Fruit fly (Drosophila melanogaster) whole organism, larva: ENCODE data around the gene Ude.

Experiments used
- noc ChIP-seq: fragments of 200-800 bp; sonication (Bioruptor generic); optimal IDR thresholded peaks from 3 replicates; lab custom pipeline; 2019; ENCODE audit warnings: missing biosample characterization, mild to moderate bottlenecking, missing genetic modification characterization, moderate library complexity

The Ude gene

dm6 chr3R:24799503-24799902 is at the start of gene Ude:
Ude (minus strand) TSS chr3R:24799668.
- TF ChIP-seq noc (tag; lab: Kevin White, UChicago), result no peak

- TF ChIP-seq noc (tag; lab: Kevin White, UChicago), result no peak
Measured at dm6 chr3R:24845952-24846848, 46.7 kb upstream of the Ude start.

dm6 chr3R:24845148-24845547 is 45.7 kb upstream of the Ude start:
- TF ChIP-seq noc (tag; lab: Kevin White, UChicago), result peak; percentile 56

- TF ChIP-seq noc (tag; lab: Kevin White, UChicago), result no peak
Measured at dm6 chr3R:24841635-24842034, 42.2 kb upstream of the Ude start, which contains the start of gene Esp. Esp (plus strand) TSS chr3R:24841935.

DNA sequence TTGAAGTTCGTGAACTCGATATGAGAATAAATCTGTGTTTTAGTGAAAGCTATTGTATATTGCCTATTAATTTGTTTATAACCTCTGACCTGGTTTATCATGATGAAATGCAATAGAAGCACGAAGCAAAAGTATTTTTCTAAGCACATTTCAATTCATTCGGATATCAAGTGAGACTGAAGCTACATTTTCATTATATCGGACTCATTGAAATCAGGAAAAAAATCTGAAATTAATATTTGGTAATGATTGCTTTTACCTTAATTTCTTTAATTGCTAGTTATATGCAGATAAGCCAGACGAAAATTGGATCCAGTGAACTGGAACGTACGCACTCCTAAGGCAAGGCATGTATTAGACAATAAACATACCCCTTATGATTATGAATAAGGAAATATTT is 41.6 kb upstream of the Ude start, which contains the start of gene CG33658:
Gene CG33658, minus strand, starts transcription at position 101 of the 400 bp plus-strand sequence.
- TF ChIP-seq noc (tag; lab: Kevin White, UChicago), result no peak

dm6 chr3R:24833652-24834051 is 34.2 kb upstream of the Ude start, which contains the start of gene sosie:
sosie (plus strand) TSS chr3R:24833952.
- TF ChIP-seq noc (tag; lab: Kevin White, UChicago), result no peak

DNA sequence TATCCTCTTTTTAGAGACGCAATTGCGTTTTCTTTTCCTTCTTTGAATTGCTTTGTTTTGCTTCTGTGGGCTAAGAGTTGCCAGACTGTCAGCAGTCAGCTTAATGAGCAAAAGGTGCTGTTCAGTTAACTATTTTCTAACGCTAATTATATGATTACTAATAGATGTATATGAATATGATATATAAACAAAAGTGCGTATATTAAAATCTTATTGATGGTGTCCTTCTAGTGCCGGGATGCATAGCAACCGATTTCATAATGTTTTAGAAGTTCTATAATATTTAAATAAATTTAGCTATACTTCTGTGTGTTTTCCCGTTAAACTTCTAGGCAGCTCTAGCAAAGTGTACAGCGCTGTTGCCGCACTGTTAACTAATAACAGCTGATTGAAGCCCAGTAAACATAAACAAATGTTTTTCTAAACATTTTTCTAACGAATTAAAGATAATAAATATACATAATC is 30.5 kb upstream of the Ude start, which contains the start of the genes Kaz and CG43273:
Gene Kaz, minus strand, starts transcription at position 73 of the 465 bp plus-strand sequence.
Gene CG43273, plus strand, starts transcription at position 415 of the 465 bp plus-strand sequence.
- no peak for TF ChIP-seq noc (tag; lab: Kevin White, UChicago)

DNA sequence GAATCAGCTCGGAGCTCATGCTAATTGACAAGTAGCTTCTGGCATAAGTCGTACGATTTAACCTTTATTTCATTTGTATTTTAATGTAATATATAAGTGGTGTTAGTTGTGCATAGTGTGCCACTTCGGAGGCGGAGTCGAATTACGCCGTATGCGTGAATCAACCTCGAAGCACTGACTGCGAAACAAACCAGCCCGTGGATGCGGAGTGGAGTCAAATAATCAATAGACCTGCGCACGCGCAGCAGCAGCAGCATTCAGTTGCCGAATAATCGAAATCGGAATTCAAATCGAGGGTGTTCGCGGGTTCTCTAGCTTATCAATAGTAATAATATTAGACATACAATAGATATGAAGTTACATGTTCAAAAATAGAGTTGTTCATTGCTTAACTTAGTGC is 28.8 kb upstream of the Ude start, which contains the start of gene RabX4:
Gene RabX4, minus strand, starts transcription at position 176 of the 400 bp plus-strand sequence.
- no peak for TF ChIP-seq noc (tag; lab: Kevin White, UChicago)

DNA sequence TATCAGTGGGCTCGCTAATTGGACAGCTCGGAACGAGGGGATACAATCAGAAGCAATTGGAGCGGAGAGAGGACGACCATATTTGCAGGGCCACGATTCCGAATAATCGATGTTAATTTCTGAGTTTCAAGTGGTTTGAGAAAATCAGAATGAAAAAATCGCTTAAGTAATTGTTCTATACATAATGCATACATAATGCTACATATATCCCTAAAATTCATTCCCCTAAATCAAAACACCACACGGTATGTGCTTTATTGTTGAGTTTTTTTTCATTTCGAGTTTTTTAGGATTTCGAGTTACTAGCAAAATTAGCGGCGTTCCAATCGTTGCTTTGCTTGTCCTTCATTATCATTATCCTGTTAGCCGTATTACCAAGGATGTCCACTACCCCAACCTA is 26.1 kb upstream of the Ude start, which contains the start of gene niki:
Gene niki, minus strand, starts transcription at position 101 of the 400 bp plus-strand sequence.
- no peak for TF ChIP-seq noc (tag; lab: Kevin White, UChicago)

- no peak for TF ChIP-seq noc (tag; lab: Kevin White, UChicago)
Measured at dm6 chr3R:24823061-24823460, 23.6 kb upstream of the Ude start.

- no peak for TF ChIP-seq noc (tag; lab: Kevin White, UChicago)
Measured at dm6 chr3R:24816993-24817854, 17.8 kb upstream of the Ude start, which contains the start of the genes CG5808 and Saf-B. CG5808 (minus strand) TSS chr3R:24817007. Saf-B (plus strand) TSS chr3R:24817464.

- TF ChIP-seq noc (tag; lab: Kevin White, UChicago), result peak; percentile 57
Measured at dm6 chr3R:24813637-24814301, 14.3 kb upstream of the Ude start, which contains the start of the genes lili and CG34150. lili (minus strand) TSS chr3R:24814012. CG34150 (plus strand) TSS chr3R:24814262.

DNA sequence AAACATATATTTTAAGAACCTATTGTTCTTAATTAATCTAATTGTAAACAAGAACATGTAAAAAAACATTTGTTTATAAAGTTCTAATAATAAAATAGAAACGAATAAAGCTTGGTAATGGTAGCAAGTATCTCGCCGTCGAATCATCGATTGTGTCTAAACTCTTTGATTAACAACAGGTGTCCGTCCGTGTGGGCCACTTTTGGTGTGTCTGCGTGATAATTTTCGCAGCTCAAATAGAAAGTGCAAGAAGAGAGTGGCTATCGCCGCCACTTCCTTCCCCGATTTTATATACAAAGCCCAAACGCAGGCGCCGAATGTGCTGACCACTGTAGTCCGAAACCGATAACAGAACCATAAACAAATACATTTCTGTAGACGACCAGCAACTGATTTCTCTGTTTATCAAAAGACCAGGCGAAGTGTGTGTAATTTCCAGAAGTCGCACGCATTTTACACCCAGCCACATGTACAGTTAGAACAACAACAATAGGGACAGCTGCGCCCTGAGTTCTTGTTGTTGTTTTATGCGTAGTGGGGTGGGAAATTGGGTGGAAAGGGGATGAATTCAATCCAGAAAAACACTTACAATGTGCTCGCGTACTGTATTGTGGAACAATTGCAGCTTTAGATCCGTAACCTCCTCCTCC is 13.6 kb upstream of the Ude start:
- no peak for TF ChIP-seq noc (tag; lab: Kevin White, UChicago)

- TF ChIP-seq noc (tag; lab: Kevin White, UChicago), result no peak
Measured at dm6 chr3R:24812394-24812793, 12.9 kb upstream of the Ude start.
